Worm (Caenorhabditis elegans): ENCODE results near the gene C32D5.10.

The C32D5.10 gene

ce11 chrII:6335358-6335757 is 16.4 kb downstream of the C32D5.10 start, which contains the start of gene C32D5.14:
Gene C32D5.14 (plus strand): TSS chrII:6335488.
- no peak for TF ChIP-seq duxl-1 (tag; optimal IDR thresholded peaks at IDR 0.05; ENCODE audit: poor library complexity)
- TF ChIP-seq nhr-42 (GFP tag; IDR thresholded peaks at IDR 0.05): no peak
- TF ChIP-seq zfp-2 (tag; optimal IDR thresholded peaks at IDR 0.05): no peak
- no peak for TF ChIP-seq jun-1 (tag; optimal IDR thresholded peaks at IDR 0.05)
- peak; percentile 54 for TF ChIP-seq dve-1 (tag; optimal IDR thresholded peaks at IDR 0.05; ENCODE audit: insufficient read depth)
- TF ChIP-seq nhr-6 (tag; optimal IDR thresholded peaks at IDR 0.05): no peak
- TF ChIP-seq dpl-1 (GFP tag; optimal IDR thresholded peaks at IDR 0.05): no peak
- TF ChIP-seq arid-1 (GFP tag; conservative IDR thresholded peaks at IDR 0.05): no peak
- no peak for TF ChIP-seq F26F4.8 (GFP tag; conservative IDR thresholded peaks at IDR 0.05)
- TF ChIP-seq F37D6.2 (tag; optimal IDR thresholded peaks at IDR 0.05): no peak
- TF ChIP-seq ceh-44 (GFP tag; IDR thresholded peaks at IDR 0.05): no peak
- no peak for TF ChIP-seq vab-7 (GFP tag; IDR thresholded peaks at IDR 0.05)
- no peak for TF ChIP-seq sdz-12 (GFP tag; optimal IDR thresholded peaks at IDR 0.05)
- no peak for TF ChIP-seq nhr-48 (tag; optimal IDR thresholded peaks at IDR 0.05)
- TF ChIP-seq hif-1 (tag; optimal IDR thresholded peaks at IDR 0.05): peak in 1 of 2 experiments; percentile 45
- no peak for TF ChIP-seq ctbp-1 (GFP tag; IDR thresholded peaks at IDR 0.05)
- TF ChIP-seq Y48G9A.11 (GFP tag; IDR thresholded peaks at IDR 0.05): no peak
- peak; percentile 26 for TF ChIP-seq hlh-11 (tag; optimal IDR thresholded peaks at IDR 0.05)
- no peak for TF ChIP-seq spr-3 (GFP tag; optimal IDR thresholded peaks at IDR 0.05)
- no peak for TF ChIP-seq ceh-62 (tag; optimal IDR thresholded peaks at IDR 0.05)
- no peak for TF ChIP-seq fos-1 (tag; optimal IDR thresholded peaks at IDR 0.05)
- TF ChIP-seq lin-15B (tag; optimal IDR thresholded peaks at IDR 0.05): no peak
- peak; percentile 52 for TF ChIP-seq mxl-3 (GFP tag; optimal IDR thresholded peaks at IDR 0.05)
- no peak for TF ChIP-seq daf-19 (GFP tag; conservative IDR thresholded peaks at IDR 0.05)
- no peak for TF ChIP-seq R02D3.7 (tag; optimal IDR thresholded peaks at IDR 0.05)
- no peak for TF ChIP-seq cey-2 (tag; optimal IDR thresholded peaks at IDR 0.05; ENCODE audit: borderline replicate concordance, insufficient read depth)
- no peak for TF ChIP-seq zfp-3 (GFP tag; conservative IDR thresholded peaks at IDR 0.05)
- TF ChIP-seq unc-39 (tag; optimal IDR thresholded peaks at IDR 0.05): no peak
- TF ChIP-seq aly-2 (tag; optimal IDR thresholded peaks at IDR 0.05): no peak
- no peak for TF ChIP-seq T20F7.1 (GFP tag; optimal IDR thresholded peaks at IDR 0.05)
- TF ChIP-seq lin-38 (GFP tag; IDR thresholded peaks at IDR 0.05): no peak
- no peak for TF ChIP-seq egl-43 (GFP tag; IDR thresholded peaks at IDR 0.05)
- TF ChIP-seq saeg-2 (GFP tag; IDR thresholded peaks at IDR 0.05): no peak
- no peak for TF ChIP-seq snpc-1.2 (GFP tag; IDR thresholded peaks at IDR 0.05)
- TF ChIP-seq dmd-6 (GFP tag; IDR thresholded peaks at IDR 0.05): peak; percentile 84
- TF ChIP-seq ceh-28 (tag; optimal IDR thresholded peaks at IDR 0.05): no peak
- no peak for TF ChIP-seq daf-16 (GFP tag; optimal IDR thresholded peaks at IDR 0.05)
- peak; percentile 27 for TF ChIP-seq daf-16 (tag; optimal IDR thresholded peaks at IDR 0.05)
- TF ChIP-seq attf-4 (tag; optimal IDR thresholded peaks at IDR 0.05): no peak
- TF ChIP-seq aha-1 (tag): peak; percentile 73
- no peak for TF ChIP-seq Y5F2A.4 (GFP tag; optimal IDR thresholded peaks at IDR 0.05)
- TF ChIP-seq madf-5 (GFP tag; IDR thresholded peaks at IDR 0.05): no peak
- TF ChIP-seq F49E8.2 (tag; optimal IDR thresholded peaks at IDR 0.05; ENCODE audit: borderline replicate concordance): no peak
- no peak for TF ChIP-seq nhr-41 (GFP tag; IDR thresholded peaks at IDR 0.05)
- TF ChIP-seq ces-1 (GFP tag; optimal IDR thresholded peaks at IDR 0.05): no peak
- no peak for TF ChIP-seq mes-2 (tag; optimal IDR thresholded peaks at IDR 0.05; ENCODE audit: poor library complexity, severe bottlenecking)
- TF ChIP-seq hlh-30 (tag; optimal IDR thresholded peaks at IDR 0.05; ENCODE audit: insufficient read depth): no peak
- no peak for TF ChIP-seq dmd-9 (GFP tag; IDR thresholded peaks at IDR 0.05)
- TF ChIP-seq ama-1 (optimal IDR thresholded peaks at IDR 0.05): no peak
- peak; percentile 35 for TF ChIP-seq nhr-11 (tag; optimal IDR thresholded peaks at IDR 0.05)
- TF ChIP-seq lin-39 (tag; optimal IDR thresholded peaks at IDR 0.05): no peak
